Worm (Caenorhabditis elegans) whole organism, dauer: ENCODE measurements around the gene C33H5.2.

ENCODE experiments used
- unc-62 ChIP-seq: sonication (generic microtip); optimal IDR thresholded peaks from 2 replicates; lab custom pipeline; 2017; ENCODE audit warnings: missing biosample characterization, missing genetic modification reagents, missing genetic modification characterization

Gene C33H5.2

DNA sequence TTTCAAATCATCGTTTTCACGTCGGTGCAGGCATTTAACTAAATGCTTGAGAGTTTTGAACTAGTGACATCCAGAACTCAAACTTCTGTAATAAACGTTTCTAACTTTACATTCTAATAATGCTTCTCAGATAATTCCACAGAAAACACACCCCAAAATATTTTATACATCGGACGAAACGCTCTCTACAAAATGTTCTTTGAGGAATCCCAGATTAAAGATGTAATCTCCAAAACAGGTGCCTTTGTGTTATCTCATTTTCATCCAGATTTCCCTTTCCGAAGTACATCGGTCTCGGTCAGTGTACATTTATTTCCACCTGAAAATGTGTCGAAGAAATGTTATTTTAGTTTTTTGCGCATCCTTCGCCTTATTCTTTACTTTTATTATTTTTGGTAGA lies at the start of gene C33H5.2:
Gene C33H5.2, plus strand, starts transcription at position 301 of the 400 bp plus-strand sequence.
- TF ChIP-seq unc-62 (GFP tag; lab: Kevin White, UChicago): no peak

DNA sequence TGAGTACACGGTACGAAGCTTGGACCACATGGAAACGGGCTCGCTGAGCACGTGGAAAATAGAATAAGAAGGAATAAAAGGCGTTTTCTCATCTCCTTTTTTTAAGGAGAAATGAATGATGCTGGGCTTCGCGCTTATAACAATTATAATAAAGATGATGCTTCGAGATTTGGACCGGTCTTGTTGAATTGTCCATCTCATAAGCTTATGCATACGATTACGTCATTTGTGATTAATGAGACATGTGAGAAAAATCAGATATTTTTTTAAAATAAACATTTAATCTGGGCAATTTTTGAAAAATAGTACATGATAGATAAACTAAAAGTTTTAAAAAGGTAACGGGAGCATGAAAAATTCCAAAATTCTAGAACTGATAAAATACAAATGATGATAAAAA lies 47.6 kb upstream of the C33H5.2 start, which contains the start of gene C46A5.4:
Gene C46A5.4, minus strand, starts transcription at position 101 of the 400 bp plus-strand sequence.
- no peak for TF ChIP-seq unc-62 (GFP tag; lab: Kevin White, UChicago)

DNA sequence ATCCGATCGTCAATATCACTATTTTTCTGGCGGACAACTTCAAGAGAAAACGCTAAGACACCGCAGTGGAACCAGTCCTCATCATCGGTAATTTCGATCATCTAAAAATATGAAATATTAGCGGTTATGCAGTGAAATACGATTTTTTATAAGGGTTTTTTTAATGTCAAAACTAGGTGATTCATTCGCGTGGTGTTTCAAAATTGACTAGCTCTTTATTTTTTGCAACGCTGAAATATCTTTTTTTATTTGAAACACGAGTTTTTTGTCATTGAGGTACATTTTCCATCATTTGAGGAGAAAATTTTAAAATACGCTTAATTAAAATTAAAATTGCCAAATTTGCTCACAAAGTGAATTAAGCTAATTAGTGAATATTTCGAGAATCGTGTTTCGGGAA lies 45.3 kb upstream of the C33H5.2 start, which contains the start of gene dsb-3:
Gene dsb-3, minus strand, starts transcription at position 101 of the 400 bp plus-strand sequence.
- TF ChIP-seq unc-62 (GFP tag; lab: Kevin White, UChicago): no peak

DNA sequence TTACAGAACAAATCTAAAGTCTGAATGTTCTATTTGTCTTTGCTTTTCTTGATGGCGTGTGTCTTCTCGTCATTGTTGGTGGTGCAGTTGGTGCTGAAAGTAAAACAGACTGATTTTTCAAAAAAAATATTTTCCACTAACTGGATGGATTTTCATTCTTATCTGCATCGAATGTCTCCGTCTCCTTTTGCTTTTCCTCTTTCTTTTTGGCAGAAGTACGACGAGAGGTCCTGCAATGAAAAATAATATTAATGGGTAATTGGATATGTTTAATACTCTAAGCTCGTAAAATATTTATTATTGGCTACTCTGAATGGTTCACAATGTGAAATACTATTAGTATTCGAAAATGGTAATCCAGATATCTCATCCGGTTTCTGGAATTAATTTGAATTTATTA lies 44.7 kb upstream of the C33H5.2 start, which contains the start of gene del-7:
Gene del-7, plus strand, starts transcription at position 301 of the 400 bp plus-strand sequence.
- no peak for TF ChIP-seq unc-62 (GFP tag; lab: Kevin White, UChicago)

DNA sequence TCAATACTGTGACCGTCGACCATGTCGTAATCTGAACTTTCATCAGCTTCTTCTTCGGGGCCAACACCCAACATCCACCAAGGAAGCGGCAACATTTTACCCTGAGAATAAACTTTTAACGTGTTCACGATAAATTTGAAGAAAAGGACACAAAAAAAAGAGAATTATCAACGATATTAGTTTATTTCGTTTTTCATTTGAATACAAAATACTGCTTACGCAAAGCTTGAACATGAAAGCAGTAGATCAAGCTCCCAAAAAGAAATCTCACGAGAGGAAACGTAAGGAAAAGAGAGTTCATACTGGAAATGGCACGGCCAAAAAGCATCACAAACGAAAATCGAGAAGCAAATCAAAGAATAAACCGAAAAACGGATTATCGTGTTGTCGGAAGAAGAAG lies 41.1 kb upstream of the C33H5.2 start, which contains the start of the genes C46A5.6 and C46A5.1:
Gene C46A5.6, minus strand, starts transcription at position 101 of the 400 bp plus-strand sequence.
Gene C46A5.1, plus strand, starts transcription at position 184 of the 400 bp plus-strand sequence.
- no peak for TF ChIP-seq unc-62 (GFP tag; lab: Kevin White, UChicago)

DNA sequence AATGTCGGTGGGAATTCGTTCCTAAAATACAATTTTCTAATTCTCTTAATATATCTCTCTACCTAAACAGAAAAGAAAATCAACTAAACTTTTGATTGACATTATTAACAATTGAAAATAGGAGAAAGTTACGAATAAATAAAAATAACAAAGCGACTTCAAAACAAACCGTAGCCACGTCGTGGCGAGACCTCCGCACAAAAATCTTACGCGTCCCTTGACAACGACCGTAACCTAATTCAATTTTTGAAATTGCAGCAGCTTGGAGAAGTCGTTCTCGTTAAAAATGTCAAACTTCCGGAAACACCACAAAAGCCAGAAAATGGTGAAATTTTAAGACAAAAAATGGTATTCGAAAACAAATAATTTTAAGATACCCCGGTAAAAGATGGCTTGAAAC lies 40.5 kb upstream of the C33H5.2 start:
- TF ChIP-seq unc-62 (GFP tag; lab: Kevin White, UChicago): no peak

DNA sequence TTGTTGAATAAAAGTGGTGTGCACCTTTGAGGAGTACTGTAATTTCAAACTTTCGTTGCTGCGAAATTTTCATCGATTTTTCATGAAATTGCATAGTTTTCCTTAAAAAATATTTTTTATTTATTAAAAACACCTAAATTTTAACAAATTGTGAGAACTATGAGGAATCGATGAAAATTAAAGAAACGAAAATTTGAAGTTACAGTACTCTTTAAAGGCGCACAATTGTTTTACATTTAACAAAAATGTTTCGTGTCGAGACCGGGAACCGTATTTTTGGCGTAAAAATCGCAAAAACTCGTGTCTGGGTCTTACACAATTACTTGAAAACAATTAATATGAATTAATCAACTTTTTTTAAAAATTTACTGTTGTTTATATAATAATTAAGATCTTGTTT lies 34.7 kb upstream of the C33H5.2 start, which contains the start of gene rdl-1:
Gene rdl-1, minus strand, starts transcription at position 101 of the 400 bp plus-strand sequence.
- TF ChIP-seq unc-62 (GFP tag; lab: Kevin White, UChicago): no peak

DNA sequence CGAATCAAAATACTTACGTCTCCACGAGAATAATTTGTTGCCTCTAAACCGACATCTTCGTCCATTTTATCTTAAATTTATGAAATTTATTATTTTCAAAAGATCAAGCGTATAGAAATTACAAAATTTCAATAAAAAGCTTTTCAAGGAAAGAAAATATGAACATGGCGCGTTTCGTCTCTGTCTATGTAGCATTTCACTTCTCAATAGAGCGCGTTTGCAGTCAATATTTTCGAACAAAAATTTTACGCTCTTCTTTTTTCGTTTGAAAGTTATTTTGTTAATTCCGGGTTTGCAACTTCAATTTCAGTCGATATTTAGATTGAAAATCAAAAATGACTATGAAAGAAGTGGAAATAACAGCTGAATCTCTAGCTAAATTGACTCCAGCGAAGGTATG lies 30.6 kb upstream of the C33H5.2 start, which contains the start of the genes hcf-1 and swd-2.2:
Gene hcf-1, minus strand, starts transcription at position 70 of the 400 bp plus-strand sequence.
Gene swd-2.2, plus strand, starts transcription at position 206 of the 400 bp plus-strand sequence.
- no peak for TF ChIP-seq unc-62 (GFP tag; lab: Kevin White, UChicago)

DNA sequence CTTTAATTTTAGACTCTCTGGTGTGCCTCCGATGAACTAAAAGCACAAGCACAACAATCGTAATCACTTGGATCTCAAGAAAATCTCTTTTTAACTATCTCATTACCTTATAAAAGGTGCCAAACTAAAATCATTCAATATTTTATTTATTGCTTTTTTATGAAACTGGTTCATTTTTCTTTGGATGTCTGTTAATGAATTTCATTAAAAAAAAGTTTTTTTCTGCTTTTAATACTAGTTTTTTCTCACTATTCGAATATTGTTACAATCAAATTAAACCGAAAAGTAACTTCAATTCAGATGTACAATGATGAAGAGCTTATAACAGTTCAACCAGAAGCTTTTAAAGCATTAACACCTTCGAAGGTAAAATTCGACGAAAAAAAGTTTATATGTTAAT lies 29.1 kb upstream of the C33H5.2 start, which contains the start of gene swd-2.1:
Gene swd-2.1, plus strand, starts transcription at position 301 of the 400 bp plus-strand sequence.
- no peak for TF ChIP-seq unc-62 (GFP tag; lab: Kevin White, UChicago)

DNA sequence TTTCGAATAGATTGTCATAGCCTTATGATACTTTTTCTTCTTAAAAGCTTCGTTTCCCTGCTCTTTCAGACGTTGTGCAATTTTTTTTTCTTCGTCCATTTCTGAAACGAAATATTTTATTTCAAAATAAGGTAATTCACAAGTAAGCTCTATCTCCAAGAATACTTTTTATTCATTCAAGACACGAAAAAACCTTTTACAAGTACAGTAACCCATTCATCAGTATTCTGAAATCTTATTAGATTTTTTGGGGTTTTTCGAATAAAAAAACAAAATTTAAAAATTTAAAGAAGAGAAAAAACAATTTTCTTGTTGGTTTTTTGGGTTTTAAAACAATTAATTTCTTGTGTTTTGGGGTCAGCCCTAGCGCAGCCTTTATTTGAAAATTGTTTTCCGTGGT lies 26.0 kb upstream of the C33H5.2 start, which contains the start of gene rpap-3:
Gene rpap-3, minus strand, starts transcription at position 101 of the 400 bp plus-strand sequence.
- TF ChIP-seq unc-62 (GFP tag; lab: Kevin White, UChicago): no peak

DNA sequence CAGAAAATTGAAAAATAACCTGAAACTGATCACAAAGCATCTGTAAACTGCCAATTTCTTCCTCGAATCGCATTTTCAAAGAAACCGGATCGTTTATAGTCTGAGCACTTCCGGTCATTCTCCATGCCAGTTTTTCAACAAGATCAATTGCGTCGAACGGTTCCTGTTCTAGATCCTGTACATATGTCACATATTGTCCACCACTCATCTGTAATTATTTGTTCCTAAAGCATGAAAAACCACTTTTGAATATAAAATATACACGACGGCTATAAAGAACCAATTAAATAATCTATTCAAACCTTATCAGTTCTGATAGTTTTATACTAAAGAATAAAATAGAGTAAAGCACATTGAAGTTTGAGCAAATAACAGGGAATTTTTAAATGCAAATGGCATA lies 22.5 kb upstream of the C33H5.2 start, which contains the start of gene sec-10:
Gene sec-10, minus strand, starts transcription at position 208 of the 400 bp plus-strand sequence.
- no peak for TF ChIP-seq unc-62 (GFP tag; lab: Kevin White, UChicago)

DNA sequence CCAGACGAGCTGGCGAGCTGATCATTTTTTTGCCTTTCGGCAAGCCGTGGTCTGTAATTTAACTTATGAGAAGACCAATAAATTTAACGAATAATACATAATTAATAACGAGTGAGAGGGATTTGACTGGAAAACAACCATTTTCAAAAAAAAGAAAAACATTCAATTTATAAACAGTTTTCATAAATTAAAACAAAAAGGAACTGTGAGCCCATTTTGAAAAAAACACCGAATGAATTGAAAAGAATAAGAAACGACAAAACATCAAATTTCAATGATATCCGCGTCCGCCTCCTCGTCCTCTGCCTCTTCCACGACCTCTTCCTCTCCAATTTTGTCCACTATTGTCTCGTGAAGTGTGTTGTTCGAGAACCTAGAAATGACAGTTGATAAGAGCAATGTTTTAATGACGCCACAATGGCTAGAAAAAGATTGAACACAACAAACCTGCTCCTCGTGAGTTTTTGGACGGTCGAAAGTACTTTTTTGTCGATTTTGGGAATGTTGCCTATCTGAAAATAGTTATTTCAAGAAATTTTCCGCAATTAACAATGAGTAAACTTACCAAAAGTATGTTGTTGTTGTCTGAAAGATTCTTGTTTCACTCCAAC lies 20.9 kb upstream of the C33H5.2 start, which contains the start of gene tag-321:
Gene tag-321, minus strand, starts transcription at position 51 of the 611 bp plus-strand sequence.
- no peak for TF ChIP-seq unc-62 (GFP tag; lab: Kevin White, UChicago)

DNA sequence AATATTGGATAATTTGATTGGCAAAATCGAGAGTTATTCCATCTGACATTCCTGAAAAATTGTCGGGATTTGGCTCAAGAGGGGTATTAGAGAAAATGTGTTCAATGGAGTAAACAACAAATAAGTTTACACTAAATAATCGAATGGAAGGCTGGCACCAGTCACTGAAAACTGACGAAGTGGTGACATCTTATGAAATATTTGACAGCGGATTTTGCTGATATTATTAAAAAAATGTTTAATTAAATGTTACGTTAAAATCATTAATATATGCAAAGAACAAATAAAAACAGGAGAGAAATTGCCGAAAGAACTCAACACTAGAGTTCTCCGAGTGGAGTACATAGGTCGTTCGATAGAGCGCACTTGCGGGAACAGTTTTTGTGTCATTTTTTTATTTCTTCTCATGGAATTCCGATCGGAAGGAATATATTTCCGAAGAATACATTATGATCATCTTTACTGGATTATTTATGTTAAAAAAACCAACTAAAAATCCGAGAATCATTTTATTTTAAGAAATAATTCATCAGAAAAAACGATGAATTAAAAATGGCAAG lies 19.3 kb upstream of the C33H5.2 start, which contains the start of gene tag-322:
Gene tag-322, minus strand, starts transcription at position 51 of the 560 bp plus-strand sequence.
- TF ChIP-seq unc-62 (GFP tag; lab: Kevin White, UChicago): no peak

DNA sequence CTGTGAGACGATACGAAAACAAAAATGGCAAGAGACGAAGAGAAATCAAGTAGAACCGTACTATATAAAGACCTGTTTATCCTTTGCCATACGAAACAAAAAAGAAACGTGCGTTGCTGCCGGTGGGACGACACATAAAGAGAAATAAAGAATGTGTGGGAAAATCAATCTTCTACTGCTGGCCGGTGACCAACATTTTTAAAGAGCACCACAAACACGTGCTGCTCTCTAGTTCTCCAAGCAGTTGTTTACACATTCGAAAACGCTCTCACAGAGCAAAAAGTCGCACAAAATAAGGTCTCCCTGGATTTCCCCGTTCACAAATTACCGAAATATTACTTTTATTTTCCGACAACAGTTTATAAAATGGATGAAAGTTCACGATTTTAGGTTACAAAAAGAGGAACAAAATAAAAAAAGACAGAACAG lies 15.3 kb upstream of the C33H5.2 start, which contains the start of gene imp-3:
Gene imp-3, minus strand, starts transcription at position 93 of the 429 bp plus-strand sequence.
- no peak for TF ChIP-seq unc-62 (GFP tag; lab: Kevin White, UChicago)

DNA sequence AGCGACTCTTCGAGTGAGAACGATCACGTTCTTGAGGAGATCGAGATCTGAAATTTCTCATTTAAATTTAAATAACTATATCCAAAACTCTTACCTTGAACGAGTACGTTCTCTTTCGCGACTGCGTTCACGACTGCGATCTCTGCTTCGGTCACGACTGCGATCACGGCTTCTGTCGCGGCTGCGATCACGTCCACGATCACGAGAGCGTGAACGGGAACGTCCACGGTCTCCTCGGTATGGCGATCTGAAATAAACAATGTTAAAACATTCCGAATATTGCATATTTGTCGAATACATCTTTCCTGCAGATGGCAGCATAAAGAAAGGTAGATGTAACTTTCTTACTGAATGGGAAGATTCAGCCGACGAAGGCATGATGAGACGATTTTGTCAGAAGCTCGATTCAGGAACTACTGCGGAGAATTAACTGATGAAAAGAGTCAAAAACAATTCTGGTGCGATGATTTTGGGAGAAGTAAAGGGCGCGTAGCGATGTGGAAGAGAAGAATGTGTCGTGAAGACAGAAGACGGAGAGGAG lies 14.6 kb upstream of the C33H5.2 start:
- TF ChIP-seq unc-62 (GFP tag; lab: Kevin White, UChicago): no peak
